Worm (Caenorhabditis elegans) whole organism, young adult: Measurements from ENCODE around the gene C10G8.2.

ENCODE experiments used
- B0019.2 ChIP-seq: fragments of 200-800 bp; sonication (Bioruptor generic); conservative IDR thresholded peaks from 2 replicates; pipeline ENCODE4 v1.3.6; 2022; ENCODE audit warnings: missing genetic modification reagents, missing genetic modification characterization, missing compliant biosample characterization
- B0336.3 ChIP-seq: fragments of 200-800 bp; sonication (Bioruptor generic); IDR thresholded peaks from 2 replicates; pipeline ENCODE4 v1.3.6; 2022; ENCODE audit warnings: missing genetic modification characterization, missing compliant biosample characterization
- F22D6.2 ChIP-seq: sonication (generic microtip); optimal IDR thresholded peaks from 2 replicates; lab custom pipeline; 2016; ENCODE audit warnings: mild to moderate bottlenecking, missing genetic modification characterization, missing compliant biosample characterization
- F57C9.4 ChIP-seq: sonication (generic microtip); optimal IDR thresholded peaks from 2 replicates; lab custom pipeline; 2017; ENCODE audit warnings: mild to moderate bottlenecking, missing genetic modification characterization, missing compliant biosample characterization
- T07F8.4 ChIP-seq: sonication (generic microtip); optimal IDR thresholded peaks from 2 replicates; lab custom pipeline; 2016; ENCODE audit warnings: mild to moderate bottlenecking, missing genetic modification characterization, moderate library complexity, missing compliant biosample characterization
- Y79H2A.3 ChIP-seq: fragments of 200-800 bp; sonication (Bioruptor generic); conservative IDR thresholded peaks from 2 replicates; pipeline ENCODE4 v1.3.6; 2022; ENCODE audit warnings: missing genetic modification reagents, missing genetic modification characterization, missing compliant biosample characterization
- ZK185.1 ChIP-seq: sonication (generic microtip); optimal IDR thresholded peaks from 2 replicates; lab custom pipeline; 2016; ENCODE audit warnings: mild to moderate bottlenecking, missing genetic modification characterization, missing compliant biosample characterization; ENCODE audit not compliant: poor library complexity, severe bottlenecking
- aptf-3 ChIP-seq: fragments of 200-800 bp; sonication (Bioruptor generic); IDR thresholded peaks from 2 replicates; pipeline ENCODE4 v1.3.6; 2022; ENCODE audit warnings: missing genetic modification characterization, missing compliant biosample characterization
- atf-7 ChIP-seq: sonication (generic microtip); optimal IDR thresholded peaks from 2 replicates; lab custom pipeline; 2017; ENCODE audit warnings: mild to moderate bottlenecking, missing genetic modification characterization, missing compliant biosample characterization
- attf-5 ChIP-seq: fragments of 200-800 bp; sonication (Bioruptor generic); optimal IDR thresholded peaks from 2 replicates; lab custom pipeline; 2018; ENCODE audit warnings: mild to moderate bottlenecking, missing genetic modification characterization, missing compliant biosample characterization
- attf-6 ChIP-seq: fragments of 200-800 bp; sonication (Bioruptor generic); IDR thresholded peaks from 2 replicates; pipeline ENCODE4 v1.3.6; 2022; ENCODE audit warnings: missing genetic modification reagents, missing genetic modification characterization, missing compliant biosample characterization
- cebp-1 ChIP-seq, 2 experiments: fragments of 200-800 bp in 1 of 2; sonication (Bioruptor generic) in 1 of 2; sonication (generic microtip) in 1 of 2; IDR thresholded peaks in 1 of 2; optimal IDR thresholded peaks in 1 of 2; 2 replicates each; pipeline versions ENCODE4 v1.3.6 to Lab custom; 2017 to 2022; ENCODE audit warnings: missing compliant biosample characterization in 2 of 2, missing genetic modification characterization in 2 of 2, mild to moderate bottlenecking in 1 of 2, missing genetic modification reagents in 1 of 2, moderate library complexity in 1 of 2
- ceh-100 ChIP-seq: fragments of 200-800 bp; sonication (Bioruptor generic); IDR thresholded peaks from 2 replicates; pipeline ENCODE4 v1.3.6; 2022; ENCODE audit warnings: missing genetic modification reagents, missing genetic modification characterization, missing compliant biosample characterization
- ceh-91 ChIP-seq: fragments of 200-800 bp; sonication (Bioruptor generic); IDR thresholded peaks from 2 replicates; pipeline ENCODE4 v1.3.6; 2022; ENCODE audit warnings: missing genetic modification reagents, missing genetic modification characterization, missing compliant biosample characterization
- chd-7 ChIP-seq: sonication (generic microtip); optimal IDR thresholded peaks from 2 replicates; lab custom pipeline; 2016; ENCODE audit warnings: mild to moderate bottlenecking, missing genetic modification characterization, moderate library complexity, missing compliant biosample characterization
- dox-1 ChIP-seq: fragments of 200-800 bp; sonication (Bioruptor generic); IDR thresholded peaks from 2 replicates; pipeline ENCODE4 v1.3.6; 2022; ENCODE audit warnings: missing genetic modification reagents, missing genetic modification characterization, missing compliant biosample characterization
- dpl-1 ChIP-seq: fragments of 150-350 bp; optimal IDR thresholded peaks from 2 replicates; lab custom pipeline; 2014; ENCODE audit warnings: missing biosample characterization, missing genetic modification reagents, missing genetic modification characterization
- efl-1 ChIP-seq: fragments of 150-350 bp; optimal IDR thresholded peaks from 2 replicates; lab custom pipeline; 2014; ENCODE audit warnings: missing biosample characterization, missing genetic modification reagents, missing genetic modification characterization
- egl-18 ChIP-seq: fragments of 200-800 bp; sonication (Bioruptor generic); IDR thresholded peaks from 2 replicates; pipeline ENCODE4 v1.3.6; 2022; ENCODE audit warnings: missing genetic modification reagents, missing genetic modification characterization, missing compliant biosample characterization
- fkh-3 ChIP-seq: sonication (generic microtip); optimal IDR thresholded peaks from 2 replicates; lab custom pipeline; 2016; ENCODE audit warnings: mild to moderate bottlenecking, missing genetic modification characterization, missing compliant biosample characterization
- hlh-12 ChIP-seq: sonication (generic microtip); optimal IDR thresholded peaks from 2 replicates; lab custom pipeline; 2016; ENCODE audit warnings: missing genetic modification characterization, missing compliant biosample characterization
- hsf-1 ChIP-seq: fragments of 200-800 bp; sonication (Bioruptor generic); IDR thresholded peaks from 2 replicates; pipeline ENCODE4 v1.3.6; 2022; ENCODE audit warnings: missing genetic modification reagents, missing genetic modification characterization, missing compliant biosample characterization
- let-526 ChIP-seq: fragments of 200-800 bp; sonication (Bioruptor generic); IDR thresholded peaks from 2 replicates; pipeline ENCODE4 v1.3.6; 2022; ENCODE audit warnings: missing genetic modification reagents, missing genetic modification characterization, missing compliant biosample characterization
- let-607 ChIP-seq, 2 experiments: fragments of 200-800 bp in 1 of 2; sonication (Bioruptor generic) in 1 of 2; sonication (generic microtip) in 1 of 2; optimal IDR thresholded peaks; 2 replicates each; lab custom pipeline; 2016 to 2018; ENCODE audit warnings: mild to moderate bottlenecking in 2 of 2, missing compliant biosample characterization in 2 of 2, missing genetic modification characterization in 2 of 2, moderate library complexity in 2 of 2, missing genotype in 1 of 2
- mes-4 ChIP-seq: sonication (generic microtip); optimal IDR thresholded peaks from 2 replicates; lab custom pipeline; 2016; ENCODE audit warnings: missing genotype, missing genetic modification characterization, missing compliant biosample characterization
- nfya-2 ChIP-seq: fragments of 200-800 bp; sonication (Bioruptor generic); IDR thresholded peaks from 2 replicates; pipeline ENCODE4 v1.3.6; 2022; ENCODE audit warnings: missing genetic modification reagents, missing genetic modification characterization, missing compliant biosample characterization
- rcor-1 ChIP-seq: fragments of 200-800 bp; sonication (Bioruptor generic); IDR thresholded peaks from 2 replicates; pipeline ENCODE4 v1.3.6; 2022; ENCODE audit warnings: missing genetic modification reagents, missing genetic modification characterization, missing compliant biosample characterization
- rpc-1 ChIP-seq, 2 experiments: fragments of 150-350 bp in 1 of 2; sonication (generic microtip) in 1 of 2; optimal IDR thresholded peaks; 2 replicates each; lab custom pipeline; 2014 to 2018; ENCODE audit warnings: missing biosample characterization in 1 of 2, missing genetic modification characterization in 1 of 2, missing genetic modification reagents in 1 of 2, missing genotype in 1 of 2
- sea-2 ChIP-seq: fragments of 200-800 bp; sonication (Bioruptor generic); IDR thresholded peaks from 2 replicates; pipeline ENCODE4 v1.3.6; 2022; ENCODE audit warnings: missing genetic modification characterization, missing compliant biosample characterization
- snpc-1.1 ChIP-seq: sonication (generic microtip); optimal IDR thresholded peaks from 2 replicates; lab custom pipeline; 2017; ENCODE audit warnings: missing genetic modification characterization, mild to moderate bottlenecking, missing compliant biosample characterization, antibody characterized with exemption, moderate library complexity, missing genotype, missing genetic modification reagents; ENCODE audit not compliant: insufficient read depth
- snpc-3.4 ChIP-seq: sonication (generic microtip); optimal IDR thresholded peaks from 2 replicates; lab custom pipeline; 2017; ENCODE audit warnings: missing genetic modification characterization, mild to moderate bottlenecking, missing compliant biosample characterization, antibody characterized with exemption, moderate library complexity, missing genotype, missing genetic modification reagents
- snpc-4 ChIP-seq, 5 experiments: fragments of 150-350 bp in 1 of 5; sonication (generic microtip) in 4 of 5; optimal IDR thresholded peaks; 2 replicates each; lab custom pipeline; 2014 to 2018; ENCODE audit warnings: missing genetic modification characterization in 5 of 5, missing biosample characterization in 3 of 5, antibody characterized with exemption in 2 of 5, mild to moderate bottlenecking in 2 of 5, missing compliant biosample characterization in 2 of 5, missing genotype in 2 of 5, moderate library complexity in 2 of 5, missing genetic modification reagents in 1 of 5
- sptf-2 ChIP-seq: fragments of 200-800 bp; sonication (Bioruptor generic); optimal IDR thresholded peaks from 2 replicates; lab custom pipeline; 2018; ENCODE audit warnings: mild to moderate bottlenecking, missing genetic modification characterization, missing compliant biosample characterization
- zim-3 ChIP-seq: sonication (generic microtip); optimal IDR thresholded peaks from 2 replicates; lab custom pipeline; 2017; ENCODE audit warnings: mild to moderate bottlenecking, missing genetic modification characterization, moderate library complexity, missing compliant biosample characterization
- ztf-25 ChIP-seq: fragments of 200-800 bp; sonication (Bioruptor generic); IDR thresholded peaks from 2 replicates; pipeline ENCODE4 v1.3.6; 2022; ENCODE audit warnings: missing genetic modification reagents, missing genetic modification characterization, missing compliant biosample characterization
- ztf-6 ChIP-seq: fragments of 200-800 bp; sonication (Bioruptor generic); IDR thresholded peaks from 2 replicates; pipeline ENCODE4 v1.3.6; 2022; ENCODE audit warnings: missing genetic modification reagents, missing genetic modification characterization, missing compliant biosample characterization

C10G8.2 gene

ce11 chrV:5351483-5351882 lies 37.3 kb downstream of the C10G8.2 start, which contains the start of gene srd-9:
Gene srd-9, plus strand, starts transcription at chrV:5351783.
- TF ChIP-seq hsf-1 (GFP tag; lab: Robert Waterston, UW) (no peak), rpc-1 (optimal IDR thresholded peaks at IDR 0.05; lab: Kevin White, UChicago) (no peak), rpc-1 (tag; optimal IDR thresholded peaks at IDR 0.05; lab: Kevin White, UChicago) (no peak), ztf-25 (GFP tag; lab: Robert Waterston, UW) (no peak), ceh-100 (GFP tag; lab: Robert Waterston, UW) (no peak), chd-7 (no peak), fkh-3 (tag; lab: Kevin White, UChicago) (no peak), snpc-3.4 (no peak), atf-7 (tag; lab: Kevin White, UChicago) (no peak), ztf-6 (GFP tag; lab: Robert Waterston, UW) (no peak), zim-3 (tag; lab: Kevin White, UChicago) (no peak), snpc-4 (GFP tag; optimal IDR thresholded peaks at IDR 0.05; lab: Kevin White, UChicago) (no peak), snpc-4 (tag; optimal IDR thresholded peaks at IDR 0.05; lab: Kevin White, UChicago) (no peak), nfya-2 (GFP tag; lab: Robert Waterston, UW) (no peak), mes-4 (no peak)
- TF ChIP-seq, all 124 proteins: peak for 0

DNA sequence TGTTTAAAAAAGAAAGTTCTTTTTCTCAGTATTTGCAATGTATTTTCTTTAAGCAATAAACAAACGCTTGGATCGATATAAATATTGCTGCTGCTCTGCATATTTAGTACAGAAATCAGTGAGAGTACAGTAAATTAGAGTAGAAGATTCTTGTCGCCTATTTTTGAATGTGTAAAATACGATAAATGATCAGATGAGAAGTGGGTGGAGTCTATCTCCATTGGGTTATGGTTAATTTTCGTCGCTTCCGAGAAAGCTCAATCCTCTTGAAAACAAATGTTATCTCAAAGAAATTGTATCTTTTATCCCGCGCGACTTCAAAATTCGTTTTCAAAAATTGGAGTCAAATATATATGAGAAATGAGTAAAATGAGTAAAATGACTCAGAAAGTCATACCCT lies 44.6 kb downstream of the C10G8.2 start, which contains the start of gene nhr-216:
Gene nhr-216, minus strand, starts transcription at position 101 of the 400 bp plus-strand sequence.
- TF ChIP-seq egl-18 (GFP tag; lab: Robert Waterston, UW) (no peak), efl-1 (no peak)

DNA sequence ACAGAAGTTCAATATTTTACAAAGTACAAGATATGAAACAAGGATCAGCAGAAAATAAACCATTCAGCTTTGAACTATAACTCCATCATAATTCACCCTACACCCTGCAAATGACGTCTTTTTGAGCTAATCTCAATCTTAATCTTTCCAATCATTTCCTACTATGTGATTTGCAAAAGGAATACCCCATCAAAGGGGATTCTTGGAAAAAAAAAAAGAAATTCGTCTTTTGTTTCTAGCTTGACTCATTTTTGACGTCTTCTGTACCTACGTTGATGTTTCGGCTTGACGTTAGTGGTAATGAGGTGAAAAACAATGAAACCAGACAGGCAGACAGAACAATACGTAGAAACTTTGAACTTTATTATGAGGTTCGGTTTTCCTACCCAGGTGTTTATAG lies 48.0 kb downstream of the C10G8.2 start:
- TF ChIP-seq sptf-2 (no peak), T07F8.4 (tag; lab: Kevin White, UChicago) (no peak), F22D6.2 (no peak), dpl-1 (no peak), let-607 (tag; optimal IDR thresholded peaks at IDR 0.05; lab: Kevin White, UChicago) (no peak), attf-5 (GFP tag; lab: Kevin White, UChicago) (no peak), dox-1 (GFP tag; lab: Robert Waterston, UW) (no peak), ceh-91 (no peak), snpc-1.1 (no peak), mes-4 (no peak), rcor-1 (GFP tag; lab: Robert Waterston, UW) (no peak), cebp-1 (GFP tag; IDR thresholded peaks at IDR 0.05; lab: Robert Waterston, UW) (no peak), cebp-1 (tag; optimal IDR thresholded peaks at IDR 0.05; lab: Kevin White, UChicago) (no peak), efl-1 (no peak), fkh-3 (tag; lab: Kevin White, UChicago) (no peak), Y79H2A.3 (GFP tag; lab: Robert Waterston, UW) (no peak), ZK185.1 (no peak), B0336.3 (no peak), hlh-12 (tag; lab: Kevin White, UChicago) (no peak)

ce11 chrV:5364863-5365262 lies 50.7 kb downstream of the C10G8.2 start, which contains the start of gene T09D3.8:
Gene T09D3.8, plus strand, starts transcription at chrV:5365163.
- TF ChIP-seq attf-6 (GFP tag; lab: Robert Waterston, UW), result no peak
- TF ChIP-seq attf-5 (GFP tag; lab: Kevin White, UChicago), result no peak
- TF ChIP-seq sea-2, result no peak
- TF ChIP-seq snpc-4 (GFP tag; optimal IDR thresholded peaks at IDR 0.05; lab: Kevin White, UChicago), result no peak
- no peak for TF ChIP-seq snpc-4 (tag; optimal IDR thresholded peaks at IDR 0.05; lab: Kevin White, UChicago)
- no peak for TF ChIP-seq B0019.2 (GFP tag; lab: Robert Waterston, UW)
- no peak for TF ChIP-seq F57C9.4 (tag; lab: Kevin White, UChicago)
- no peak for TF ChIP-seq aptf-3
- no peak for TF ChIP-seq let-526 (GFP tag; lab: Robert Waterston, UW)
